Fruit fly (Drosophila melanogaster) whole organism, prepupa: ENCODE measurements around the gene Pdh.

Experiments used
- CG10669 ChIP-seq: fragments of 200-800 bp; sonication (Bioruptor generic); optimal IDR thresholded peaks from 3 replicates; lab custom pipeline; 2018; ENCODE audit warnings: missing biosample characterization, mild to moderate bottlenecking, missing genetic modification characterization, moderate library complexity
- CG3032 ChIP-seq: fragments of 200-800 bp; optimal IDR thresholded peaks from 2 replicates; lab custom pipeline; 2019; ENCODE audit warnings: missing biosample characterization, mild to moderate bottlenecking, missing genetic modification characterization, moderate library complexity
- CG4318 ChIP-seq: fragments of 200-800 bp; sonication (Bioruptor generic); optimal IDR thresholded peaks from 3 replicates; lab custom pipeline; 2017; ENCODE audit warnings: missing biosample characterization, mild to moderate bottlenecking, missing genetic modification characterization
- CG6808 ChIP-seq: fragments of 200-800 bp; sonication (Bioruptor generic); optimal IDR thresholded peaks from 3 replicates; lab custom pipeline; 2017; ENCODE audit warnings: missing biosample characterization, missing genetic modification characterization, mild to moderate bottlenecking, moderate library complexity, missing genetic modification reagents
- CG6854 ChIP-seq: fragments of 200-800 bp; sonication (Bioruptor generic); optimal IDR thresholded peaks from 2 replicates; lab custom pipeline; 2017; ENCODE audit warnings: missing biosample characterization, mild to moderate bottlenecking, missing genetic modification characterization
- CG8319 ChIP-seq: fragments of 200-800 bp; sonication (Bioruptor generic); optimal IDR thresholded peaks from 3 replicates; lab custom pipeline; 2016; ENCODE audit warnings: missing biosample characterization, missing genetic modification characterization
- Hr39 ChIP-seq: fragments of 200-800 bp; sonication (Bioruptor generic); optimal IDR thresholded peaks from 2 replicates; lab custom pipeline; 2016; ENCODE audit warnings: missing biosample characterization, missing genetic modification characterization
- Sox14 ChIP-seq: fragments of 200-800 bp; sonication (Bioruptor generic); optimal IDR thresholded peaks from 3 replicates; lab custom pipeline; 2016; ENCODE audit warnings: missing biosample characterization, missing genetic modification characterization
- fd59A ChIP-seq: fragments of 200-800 bp; sonication (Bioruptor generic); optimal IDR thresholded peaks from 2 replicates; lab custom pipeline; 2017; ENCODE audit warnings: missing biosample characterization, mild to moderate bottlenecking, missing genetic modification characterization, missing genetic modification reagents
- pdm3 ChIP-seq: fragments of 200-800 bp; sonication (Bioruptor generic); optimal IDR thresholded peaks from 3 replicates; lab custom pipeline; 2016; ENCODE audit warnings: missing biosample characterization, missing genetic modification characterization
- ss ChIP-seq, 2 experiments: fragments of 200-800 bp; sonication (Bioruptor generic); optimal IDR thresholded peaks; 2 replicates in 1 of 2; 3 replicates in 1 of 2; lab custom pipeline; 2017 to 2018; ENCODE audit warnings: mild to moderate bottlenecking in 2 of 2, missing biosample characterization in 2 of 2, missing genetic modification characterization in 2 of 2, moderate library complexity in 1 of 2
- svp ChIP-seq: fragments of 200-800 bp; sonication (Bioruptor generic); peaks from one replicate; lab custom pipeline; 2016; ENCODE audit warnings: missing biosample characterization, missing genetic modification characterization

DNA sequence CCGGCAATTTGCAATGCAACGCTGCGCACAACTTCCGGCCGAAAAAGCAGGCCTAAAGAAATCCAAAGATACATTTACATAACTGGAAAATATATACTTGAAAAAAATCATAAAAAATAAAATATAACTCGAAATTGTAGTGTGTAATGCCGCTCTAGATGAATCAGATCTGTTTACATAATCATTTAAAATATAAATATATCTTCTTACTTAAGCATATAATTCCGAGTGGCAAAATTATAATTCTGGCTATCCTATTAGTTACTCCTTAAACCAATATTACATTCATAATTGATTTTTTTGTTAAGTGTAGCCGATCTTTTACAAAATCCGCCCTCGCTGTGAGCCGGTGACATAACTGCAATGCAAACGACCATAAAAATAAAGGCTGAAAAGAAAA, 14.6 kb downstream of the Pdh start:
- TF ChIP-seq CG6854 (no peak), CG3032 (no peak), CG10669 (GFP tag; lab: Kevin White, UChicago) (no peak), Sox14 (GFP tag; lab: Kevin White, UChicago) (no peak), pdm3 (GFP tag; lab: Kevin White, UChicago) (no peak), fd59A (GFP tag; lab: Kevin White, UChicago) (no peak), CG4318 (peak; percentile 28), svp (GFP tag; lab: Kevin White, UChicago) (no peak), Hr39 (GFP tag; lab: Kevin White, UChicago) (no peak), ss (GFP tag; optimal IDR thresholded peaks at IDR 0.05; lab: Kevin White, UChicago) (no peak), CG6808 (GFP tag; lab: Kevin White, UChicago) (no peak), CG8319 (GFP tag; lab: Kevin White, UChicago) (no peak)
